Fruit fly (Drosophila melanogaster) whole organism, embryonic: ENCODE data around the gene CG7794.

ENCODE experiments used
- B-H2 ChIP-seq: fragments of 200-800 bp; sonication (Bioruptor generic); optimal IDR thresholded peaks from 2 replicates; lab custom pipeline; 2018; ENCODE audit warnings: missing biosample characterization, mild to moderate bottlenecking, missing genetic modification characterization
- CG10543 ChIP-seq: fragments of 200-800 bp; sonication (Bioruptor generic); optimal IDR thresholded peaks from 3 replicates; lab custom pipeline; 2017; ENCODE audit warnings: missing biosample characterization, mild to moderate bottlenecking, missing genetic modification characterization, moderate library complexity
- CG10979 ChIP-seq: fragments of 200-800 bp; sonication (Bioruptor generic); optimal IDR thresholded peaks from 2 replicates; lab custom pipeline; 2018; ENCODE audit warnings: missing biosample characterization, mild to moderate bottlenecking, missing genetic modification characterization, moderate library complexity
- CG12104 ChIP-seq: fragments of 200-800 bp; sonication (Bioruptor generic); optimal IDR thresholded peaks from 3 replicates; lab custom pipeline; 2016; ENCODE audit warnings: missing biosample characterization, missing genetic modification characterization
- CG1233 ChIP-seq: fragments of 200-800 bp; sonication (Bioruptor generic); optimal IDR thresholded peaks from 4 replicates; lab custom pipeline; 2018; ENCODE audit warnings: missing biosample characterization, mild to moderate bottlenecking, missing genetic modification characterization
- CG12942 ChIP-seq: fragments of 200-800 bp; sonication (Bioruptor generic); optimal IDR thresholded peaks from 3 replicates; lab custom pipeline; 2016; ENCODE audit warnings: missing biosample characterization, missing genetic modification characterization
- CG13287 ChIP-seq: fragments of 200-800 bp; sonication (Bioruptor generic); IDR thresholded peaks from 2 replicates; pipeline ENCODE4 v1.3.6; 2022; ENCODE audit warnings: missing biosample characterization, missing genetic modification characterization; ENCODE audit not compliant: partially characterized antibody
- CG17568 ChIP-seq: fragments of 200-800 bp; sonication (Bioruptor generic); optimal IDR thresholded peaks from 2 replicates; lab custom pipeline; 2018; ENCODE audit warnings: missing biosample characterization, mild to moderate bottlenecking, missing genetic modification characterization, moderate library complexity
- CG18262 ChIP-seq: fragments of 200-800 bp; optimal IDR thresholded peaks from 3 replicates; lab custom pipeline; 2019; ENCODE audit warnings: missing biosample characterization, mild to moderate bottlenecking, missing genetic modification characterization, moderate library complexity
- CG18476 ChIP-seq: fragments of 200-800 bp; sonication (Bioruptor generic); optimal IDR thresholded peaks from 2 replicates; lab custom pipeline; 2016; ENCODE audit warnings: missing biosample characterization, mild to moderate bottlenecking, missing genetic modification characterization
- CG2678 ChIP-seq: fragments of 200-800 bp; sonication (Bioruptor generic); optimal IDR thresholded peaks from 3 replicates; lab custom pipeline; 2019; ENCODE audit warnings: missing biosample characterization, mild to moderate bottlenecking, missing genetic modification characterization, moderate library complexity
- CG33213 ChIP-seq: fragments of 200-800 bp; sonication (Bioruptor generic); optimal IDR thresholded peaks from 3 replicates; lab custom pipeline; 2016; ENCODE audit warnings: missing biosample characterization, missing genetic modification characterization
- CG33557 ChIP-seq: fragments of 200-800 bp; sonication (Bioruptor generic); optimal IDR thresholded peaks from 2 replicates; lab custom pipeline; 2019; ENCODE audit warnings: missing biosample characterization, mild to moderate bottlenecking, missing genetic modification characterization, moderate library complexity
- CG3407 ChIP-seq: fragments of 200-800 bp; sonication (Bioruptor generic); optimal IDR thresholded peaks from 2 replicates; lab custom pipeline; 2018; ENCODE audit warnings: missing biosample characterization, mild to moderate bottlenecking, missing genetic modification characterization
- CG4617 ChIP-seq: fragments of 200-800 bp; sonication (Bioruptor generic); optimal IDR thresholded peaks from 3 replicates; lab custom pipeline; 2016; ENCODE audit warnings: missing biosample characterization, missing genetic modification characterization, borderline replicate concordance
- CG6254 ChIP-seq: fragments of 200-800 bp; sonication (Bioruptor generic); optimal IDR thresholded peaks from 3 replicates; lab custom pipeline; 2017; ENCODE audit warnings: mild to moderate bottlenecking, missing biosample characterization, missing genetic modification reagents, missing genetic modification characterization
- CG6272 ChIP-seq: fragments of 200-800 bp; sonication (Bioruptor generic); IDR thresholded peaks from 2 replicates; pipeline ENCODE4 v1.3.6; 2022; ENCODE audit warnings: missing biosample characterization, missing genetic modification characterization
- CG6689 ChIP-seq: fragments of 200-800 bp; sonication (Bioruptor generic); IDR thresholded peaks from 2 replicates; pipeline ENCODE4 v1.3.6; 2022; ENCODE audit warnings: missing biosample characterization, missing genetic modification characterization
- CG8089 ChIP-seq: fragments of 200-800 bp; sonication (Bioruptor generic); optimal IDR thresholded peaks from 3 replicates; lab custom pipeline; 2016; ENCODE audit warnings: missing biosample characterization, missing genetic modification characterization
- CG9437 ChIP-seq: fragments of 200-800 bp; sonication (Bioruptor generic); optimal IDR thresholded peaks from 2 replicates; lab custom pipeline; 2018; ENCODE audit warnings: missing biosample characterization, mild to moderate bottlenecking, missing genetic modification characterization
- CG9727 ChIP-seq: fragments of 200-800 bp; sonication (Bioruptor generic); optimal IDR thresholded peaks from 3 replicates; lab custom pipeline; 2017; ENCODE audit warnings: missing biosample characterization, mild to moderate bottlenecking, missing genetic modification characterization
- CTCF ChIP-seq: fragments of 200-800 bp; sonication (Bioruptor generic); optimal IDR thresholded peaks from 2 replicates; lab custom pipeline; 2017; ENCODE audit warnings: missing biosample characterization, mild to moderate bottlenecking, missing genetic modification characterization, moderate library complexity
- Dip2 ChIP-seq: fragments of 200-800 bp; sonication (Bioruptor generic); IDR thresholded peaks from 2 replicates; pipeline ENCODE4 v1.3.6; 2022; ENCODE audit warnings: missing biosample characterization, missing genetic modification characterization
- Dll ChIP-seq: fragments of 200-800 bp; sonication (Bioruptor generic); IDR thresholded peaks from 4 replicates; pipeline ENCODE4 v1.3.6; 2022; ENCODE audit warnings: missing biosample characterization, missing genetic modification characterization; ENCODE audit not compliant: partially characterized antibody
- Hr51 ChIP-seq, 2 experiments: fragments of 200-800 bp; sonication (Bioruptor generic); optimal IDR thresholded peaks; 2 replicates in 1 of 2; 3 replicates in 1 of 2; lab custom pipeline; 2016 to 2018; ENCODE audit warnings: missing biosample characterization in 2 of 2, missing genetic modification characterization in 2 of 2, mild to moderate bottlenecking in 1 of 2, moderate library complexity in 1 of 2
- Kr ChIP-seq: fragments of 200-800 bp; sonication (Bioruptor generic); optimal IDR thresholded peaks from 2 replicates; lab custom pipeline; 2017; ENCODE audit warnings: missing biosample characterization, mild to moderate bottlenecking, missing genetic modification characterization
- Lpt ChIP-seq: fragments of >200 bp; optimal IDR thresholded peaks from 2 replicates; lab custom pipeline; 2018; ENCODE audit warnings: missing biosample characterization, missing genetic modification characterization
- Med ChIP-seq: fragments of 200-800 bp; sonication (Bioruptor generic); peaks from one replicate; lab custom pipeline; 2016; ENCODE audit warnings: missing biosample characterization, missing genetic modification characterization, mild to moderate bottlenecking, inconsistent platforms, moderate library complexity
- Meics ChIP-seq: fragments of 200-800 bp; sonication (Bioruptor generic); optimal IDR thresholded peaks from 2 replicates; lab custom pipeline; 2017; ENCODE audit warnings: missing biosample characterization, mild to moderate bottlenecking, missing genetic modification characterization
- Six4 ChIP-seq: fragments of 200-800 bp; sonication (Bioruptor generic); optimal IDR thresholded peaks from 2 replicates; lab custom pipeline; 2016; ENCODE audit warnings: missing biosample characterization, missing genetic modification characterization
- Sry-δ ChIP-seq: fragments of 200-800 bp; sonication (Bioruptor generic); optimal IDR thresholded peaks from 2 replicates; lab custom pipeline; 2016; ENCODE audit warnings: missing biosample characterization, missing genetic modification characterization
- Xrp1 ChIP-seq: fragments of 200-800 bp; sonication (Bioruptor generic); IDR thresholded peaks from 2 replicates; pipeline ENCODE4 v1.3.6; 2022; ENCODE audit warnings: missing biosample characterization, missing genetic modification characterization
- bsh ChIP-seq, 2 experiments: fragments of 200-800 bp; sonication (Bioruptor generic); optimal IDR thresholded peaks; 2 replicates each; lab custom pipeline; 2017 to 2018; ENCODE audit warnings: mild to moderate bottlenecking in 2 of 2, missing biosample characterization in 2 of 2, missing genetic modification characterization in 2 of 2, moderate library complexity in 1 of 2
- gfzf ChIP-seq: fragments of 200-800 bp; sonication (Bioruptor generic); optimal IDR thresholded peaks from 2 replicates; lab custom pipeline; 2016; ENCODE audit warnings: missing biosample characterization, mild to moderate bottlenecking, missing genetic modification characterization, moderate library complexity
- gsb-n ChIP-seq: fragments of 200-800 bp; sonication (Bioruptor generic); optimal IDR thresholded peaks from 3 replicates; lab custom pipeline; 2018; ENCODE audit warnings: missing biosample characterization, mild to moderate bottlenecking, missing genetic modification characterization
- hkb ChIP-seq, 2 experiments: fragments of 200-800 bp in 1 of 2; fragments of >200 bp in 1 of 2; sonication (Bioruptor generic) in 1 of 2; IDR thresholded peaks in 1 of 2; optimal IDR thresholded peaks in 1 of 2; 2 replicates each; pipeline versions ENCODE4 v1.3.6 to Lab custom; 2017 to 2022; ENCODE audit warnings: missing biosample characterization in 1 of 2, missing genetic modification characterization in 1 of 2
- insv ChIP-seq, 2 experiments: fragments of 200-800 bp; sonication (Bioruptor generic); optimal IDR thresholded peaks; 3 replicates each; lab custom pipeline; 2016 to 2018; ENCODE audit warnings: missing biosample characterization in 2 of 2, missing genetic modification characterization in 2 of 2
- klu ChIP-seq: fragments of 200-800 bp; sonication (Bioruptor generic); IDR thresholded peaks from 2 replicates; pipeline ENCODE4 v1.3.6; 2022; ENCODE audit warnings: missing biosample characterization, missing genetic modification characterization
- lilli ChIP-seq: fragments of 200-800 bp; sonication (Bioruptor generic); optimal IDR thresholded peaks from 3 replicates; lab custom pipeline; 2016; ENCODE audit warnings: missing biosample characterization, missing genetic modification characterization
- onecut ChIP-seq: fragments of 200-800 bp; sonication (Bioruptor generic); IDR thresholded peaks from 2 replicates; pipeline ENCODE4 v1.3.6; 2022; ENCODE audit warnings: missing biosample characterization, missing genetic modification characterization
- pita ChIP-seq: fragments of 200-800 bp; sonication (Bioruptor generic); optimal IDR thresholded peaks from 2 replicates; lab custom pipeline; 2017; ENCODE audit warnings: missing biosample characterization, mild to moderate bottlenecking, missing genetic modification characterization
- psq ChIP-seq: fragments of 200-800 bp; sonication (Bioruptor generic); optimal IDR thresholded peaks from 2 replicates; lab custom pipeline; 2017; ENCODE audit warnings: missing biosample characterization, missing genetic modification characterization
- rib ChIP-seq: fragments of 200-800 bp; sonication (Bioruptor generic); IDR thresholded peaks from 2 replicates; pipeline ENCODE4 v1.3.6; 2022; ENCODE audit warnings: missing biosample characterization, missing genetic modification characterization
- sug ChIP-seq: fragments of 200-800 bp; optimal IDR thresholded peaks from 2 replicates; lab custom pipeline; 2019; ENCODE audit warnings: missing biosample characterization, mild to moderate bottlenecking, missing genetic modification characterization, moderate library complexity
- tll ChIP-seq, 2 experiments: fragments of 200-800 bp in 1 of 2; fragments of >200 bp in 1 of 2; sonication (Bioruptor generic) in 1 of 2; optimal IDR thresholded peaks; 2 replicates each; lab custom pipeline; 2017 to 2019; ENCODE audit warnings: missing biosample characterization in 2 of 2, missing genetic modification characterization in 2 of 2, mild to moderate bottlenecking in 1 of 2, moderate library complexity in 1 of 2
- vnd ChIP-seq: fragments of 200-800 bp; sonication (Bioruptor generic); IDR thresholded peaks from 3 replicates; pipeline ENCODE4 v1.3.6; 2022; ENCODE audit warnings: missing biosample characterization, missing genetic modification characterization; ENCODE audit not compliant: partially characterized antibody
- vvl ChIP-seq: fragments of 200-800 bp; sonication (Bioruptor generic); IDR thresholded peaks from 2 replicates; pipeline ENCODE4 v1.3.6; 2022; ENCODE audit warnings: missing biosample characterization, missing genetic modification characterization

The CG7794 gene

dm6 chr3R:18018828-18019461, 4.6 kb upstream of the CG7794 start, which contains the start of gene DNaseII (continued):
- no peak for TF ChIP-seq CG10543 (GFP tag; lab: Kevin White, UChicago)
- peak; percentile 32 for TF ChIP-seq lilli (GFP tag; lab: Kevin White, UChicago)
- no peak for TF ChIP-seq Lpt (GFP tag; lab: Kevin White, UChicago)
- TF ChIP-seq hkb (optimal IDR thresholded peaks at IDR 0.05; lab: Kevin White, UChicago) = no peak
- peak; percentile 72 for TF ChIP-seq hkb (GFP tag; IDR thresholded peaks at IDR 0.05; lab: Robert Waterston, UW)
- TF ChIP-seq Hr51 (GFP tag; optimal IDR thresholded peaks at IDR 0.05; lab: Kevin White, UChicago) = no peak
- TF ChIP-seq Kr (GFP tag; lab: Kevin White, UChicago) = no peak
- no peak for TF ChIP-seq CG9437 (GFP tag; lab: Kevin White, UChicago)
- no peak for TF ChIP-seq Sry-δ (GFP tag; lab: Kevin White, UChicago)
- no peak for TF ChIP-seq vnd (GFP tag; lab: Robert Waterston, UW)

DNA sequence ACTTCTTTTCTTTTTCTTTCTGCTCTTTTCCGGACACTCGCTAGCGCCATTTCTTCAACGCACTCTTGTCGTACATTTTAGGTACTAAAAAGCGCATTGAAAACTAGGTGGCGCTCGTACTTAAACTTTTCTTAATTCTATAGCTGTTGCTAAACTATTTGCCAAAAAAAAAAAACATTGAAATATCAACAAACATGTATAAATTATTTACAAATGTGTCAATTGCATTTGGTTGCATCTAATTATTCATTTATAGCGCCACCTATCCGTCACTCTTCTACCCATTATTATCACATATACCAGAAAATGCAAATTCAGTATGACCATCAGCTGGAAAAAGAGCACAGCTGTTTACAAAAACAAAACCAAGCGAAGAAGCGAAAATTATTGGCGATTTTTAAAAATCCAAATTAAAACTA, 2.2 kb upstream of the CG7794 start, which contains the start of gene CG7785:
Gene CG7785 (plus strand): TSS at position 340 of the 419 bp plus-strand sequence.
- TF ChIP-seq CG10979 (tag; lab: Kevin White, UChicago) (peak; percentile 55), Meics (peak; percentile 60), Six4 (peak; percentile 27), gsb-n (peak; percentile 41), psq (GFP tag; lab: Kevin White, UChicago) (peak; percentile 8), CG9727 (GFP tag; lab: Kevin White, UChicago) (peak; percentile 64), CG33557 (GFP tag; lab: Kevin White, UChicago) (peak; percentile 68), tll (GFP tag; optimal IDR thresholded peaks at IDR 0.05; lab: Kevin White, UChicago) (no peak), vvl (peak; percentile 46), Dip2 (GFP tag; lab: Robert Waterston, UW) (peak; percentile 99), CG4617 (GFP tag; lab: Kevin White, UChicago) (peak; percentile 54), CG17568 (GFP tag; lab: Kevin White, UChicago) (peak; percentile 7), lilli (GFP tag; lab: Kevin White, UChicago) (peak; percentile 67), CG1233 (GFP tag; lab: Kevin White, UChicago) (peak; percentile 49), CG33213 (GFP tag; lab: Kevin White, UChicago) (peak; percentile 53), CG3407 (GFP tag; lab: Kevin White, UChicago) (peak; percentile 12), sug (tag; lab: Kevin White, UChicago) (peak; percentile 48), bsh (GFP tag; optimal IDR thresholded peaks at IDR 0.05; lab: Kevin White, UChicago) (peak in 1 of 2 experiments; percentile 40), insv (GFP tag; optimal IDR thresholded peaks at IDR 0.05; lab: Kevin White, UChicago) (peak in 1 of 2 experiments; percentile 62), Med (GFP tag; lab: Kevin White, UChicago) (peak; percentile 89), CG12104 (GFP tag; lab: Kevin White, UChicago) (peak; percentile 48), CG12942 (no peak), onecut (GFP tag; lab: Robert Waterston, UW) (peak; percentile 34; the same call in 1 of the 2 replicates), pita (GFP tag; lab: Kevin White, UChicago) (peak; percentile 41), CG2678 (peak; percentile 52), B-H2 (GFP tag; lab: Kevin White, UChicago) (peak; percentile 15), CG6689 (GFP tag; lab: Robert Waterston, UW) (peak; percentile 32; the same call in 1 of the 2 replicates), CTCF (GFP tag; lab: Kevin White, UChicago) (peak; percentile 99), klu (GFP tag; lab: Robert Waterston, UW) (no peak), CG18476 (GFP tag; lab: Kevin White, UChicago) (no peak), CG6272 (GFP tag; lab: Robert Waterston, UW) (no peak), Dll (no peak), CG8089 (peak; percentile 63), rib (GFP tag; lab: Robert Waterston, UW) (no peak), gfzf (GFP tag; lab: Kevin White, UChicago) (peak; percentile 70), Xrp1 (no peak), CG6254 (GFP tag; lab: Kevin White, UChicago) (no peak), CG18262 (tag; lab: Kevin White, UChicago) (peak; percentile 59), CG13287 (GFP tag; lab: Robert Waterston, UW) (peak; percentile 7; the same call in 1 of the 2 replicates)
